Fruit fly (Drosophila melanogaster) S2 (cell line): ENCODE results near the gene fig.

Source experiments
- CG8478 ChIP-seq: fragments of >200 bp; optimal IDR thresholded peaks from 2 replicates; lab custom pipeline; 2018
- CTCF ChIP-seq, 2 experiments: fragments of >200 bp; optimal IDR thresholded peaks; 2 replicates each; lab custom pipeline; 2018

fig gene

DNA sequence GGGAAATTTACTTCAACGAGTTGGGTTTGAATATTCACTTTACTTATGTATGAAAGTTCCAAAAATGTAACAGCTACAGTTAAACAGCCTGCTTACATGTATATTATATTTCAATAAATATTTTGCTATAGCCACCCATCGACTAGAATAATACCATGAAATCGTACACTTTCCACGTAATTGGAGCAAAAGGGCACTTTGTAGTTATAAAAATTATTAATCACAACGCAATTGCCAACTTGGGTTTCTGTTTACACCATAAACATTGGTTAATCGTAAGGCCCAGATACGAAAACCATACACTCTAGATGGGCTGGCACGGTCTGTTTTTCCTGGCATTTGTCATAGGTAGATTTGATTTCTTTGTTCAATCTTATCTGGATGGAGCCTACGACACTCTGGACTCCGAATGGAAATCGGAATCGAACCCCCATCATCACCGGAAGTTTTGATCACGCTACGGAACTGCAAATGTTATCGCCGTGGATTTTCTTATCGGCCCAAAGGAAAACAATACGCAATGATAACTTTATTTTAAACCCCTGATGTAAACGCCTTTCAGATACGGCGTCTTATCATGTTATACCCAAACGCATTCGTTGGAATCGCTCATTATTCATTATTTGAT is at the start of gene fig:
fig (minus strand) TSS at position 51 of the 628 bp plus-strand sequence.
- TF ChIP-seq CG8478 (lab: Kevin White, UChicago) (no peak), CTCF (optimal IDR thresholded peaks at IDR 0.05; lab: Kevin White, UChicago) (no peak)

dm6 chr3R:29829228-29829786 is 49.1 kb upstream of the fig start:
- no peak for TF ChIP-seq CTCF (optimal IDR thresholded peaks at IDR 0.05; lab: Kevin White, UChicago)
- TF ChIP-seq CG8478 (lab: Kevin White, UChicago) = no peak

DNA sequence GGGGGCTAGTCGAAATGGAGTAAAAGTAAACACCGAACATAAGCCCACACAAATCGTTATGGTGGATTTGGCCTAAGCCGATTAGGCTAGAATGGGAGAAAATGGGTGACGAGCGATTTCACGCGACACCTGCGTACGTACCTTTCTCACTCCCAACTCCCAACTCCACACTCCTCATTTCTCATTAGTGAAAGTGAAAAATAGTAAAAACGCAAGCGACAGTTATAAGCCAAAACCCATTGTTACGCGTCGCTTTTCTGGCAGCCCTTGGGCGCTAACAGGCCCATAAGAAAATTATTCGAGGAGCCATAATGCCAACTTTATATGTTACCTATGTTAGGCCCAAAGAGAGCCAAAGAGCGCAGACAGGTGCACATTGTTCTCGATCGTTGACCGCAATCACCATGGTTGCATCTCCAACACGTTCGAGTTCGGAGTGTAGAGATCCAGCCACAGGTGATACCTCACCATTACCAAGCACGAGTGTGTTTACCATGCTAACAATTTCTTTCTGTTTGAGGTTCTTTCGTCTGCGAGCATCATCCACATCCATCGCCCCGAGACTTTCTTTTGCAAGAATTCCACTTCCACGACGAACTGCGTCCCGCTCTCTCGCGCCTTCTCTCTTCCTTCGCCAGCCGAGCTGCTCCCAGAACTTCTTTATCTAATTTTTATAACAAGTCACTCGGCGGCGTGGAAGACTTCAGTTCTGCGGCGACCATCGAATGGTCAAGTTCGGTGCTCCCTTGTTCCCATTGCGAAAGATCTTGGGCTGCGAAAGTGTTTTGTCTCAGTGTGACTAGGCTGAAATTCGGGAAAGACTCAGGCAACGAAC is 38.4 kb upstream of the fig start, which contains the start of gene neo:
neo (plus strand) TSS at position 698 of the 835 bp plus-strand sequence.
- TF ChIP-seq CG8478 (lab: Kevin White, UChicago) (no peak), CTCF (optimal IDR thresholded peaks at IDR 0.05; lab: Kevin White, UChicago) (no peak)

DNA sequence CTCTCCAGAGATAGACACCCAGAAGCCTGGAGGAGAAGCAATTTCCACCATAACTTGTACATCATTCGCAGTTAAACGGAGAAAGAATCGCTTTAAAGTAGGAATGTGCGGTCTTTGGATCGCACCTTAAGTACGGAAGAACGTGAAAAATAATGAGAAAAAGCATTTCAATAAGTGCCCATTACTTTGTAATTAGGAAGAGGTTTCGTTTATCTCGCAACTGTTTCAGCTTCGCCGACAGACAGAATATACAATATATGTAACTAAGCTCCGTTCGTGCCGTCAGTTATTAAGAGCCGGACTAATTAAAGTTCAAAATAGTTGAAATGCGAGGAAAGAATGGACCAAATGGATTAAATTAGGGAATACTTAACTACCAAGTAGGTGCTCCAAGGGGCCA is 37.4 kb upstream of the fig start, which contains the start of gene CG7829:
CG7829 (minus strand) TSS at position 101 of the 400 bp plus-strand sequence.
- no peak for TF ChIP-seq CTCF (optimal IDR thresholded peaks at IDR 0.05; lab: Kevin White, UChicago)
- TF ChIP-seq CG8478 (lab: Kevin White, UChicago) = no peak

dm6 chr3R:29816266-29816665 is 36.0 kb upstream of the fig start, which contains the start of gene Vps16B:
Gene Vps16B (minus strand): TSS chr3R:29816451.
- no peak for TF ChIP-seq CG8478 (lab: Kevin White, UChicago)
- TF ChIP-seq CTCF (optimal IDR thresholded peaks at IDR 0.05; lab: Kevin White, UChicago) = no peak

dm6 chr3R:29806682-29807393 is 26.6 kb upstream of the fig start, which contains the start of the genes ca and ncd:
Gene ca (plus strand): TSS chr3R:29806811.
Gene ncd (minus strand): TSS chr3R:29807127.
- TF ChIP-seq CG8478 (lab: Kevin White, UChicago) (no peak), CTCF (optimal IDR thresholded peaks at IDR 0.05; lab: Kevin White, UChicago) (peak in 1 of 2 experiments; percentile 14)

- TF ChIP-seq CTCF (optimal IDR thresholded peaks at IDR 0.05; lab: Kevin White, UChicago) (no peak), CG8478 (lab: Kevin White, UChicago) (no peak)
Observed at dm6 chr3R:29802753-29803313, 22.6 kb upstream of the fig start, which contains the start of the genes Etfb and CG7789. Gene Etfb (minus strand): TSS chr3R:29802945. Gene CG7789 (plus strand): TSS chr3R:29803196.

- no peak for TF ChIP-seq CTCF (optimal IDR thresholded peaks at IDR 0.05; lab: Kevin White, UChicago)
- no peak for TF ChIP-seq CG8478 (lab: Kevin White, UChicago)
Observed at dm6 chr3R:29799681-29800028, 19.4 kb upstream of the fig start.

DNA sequence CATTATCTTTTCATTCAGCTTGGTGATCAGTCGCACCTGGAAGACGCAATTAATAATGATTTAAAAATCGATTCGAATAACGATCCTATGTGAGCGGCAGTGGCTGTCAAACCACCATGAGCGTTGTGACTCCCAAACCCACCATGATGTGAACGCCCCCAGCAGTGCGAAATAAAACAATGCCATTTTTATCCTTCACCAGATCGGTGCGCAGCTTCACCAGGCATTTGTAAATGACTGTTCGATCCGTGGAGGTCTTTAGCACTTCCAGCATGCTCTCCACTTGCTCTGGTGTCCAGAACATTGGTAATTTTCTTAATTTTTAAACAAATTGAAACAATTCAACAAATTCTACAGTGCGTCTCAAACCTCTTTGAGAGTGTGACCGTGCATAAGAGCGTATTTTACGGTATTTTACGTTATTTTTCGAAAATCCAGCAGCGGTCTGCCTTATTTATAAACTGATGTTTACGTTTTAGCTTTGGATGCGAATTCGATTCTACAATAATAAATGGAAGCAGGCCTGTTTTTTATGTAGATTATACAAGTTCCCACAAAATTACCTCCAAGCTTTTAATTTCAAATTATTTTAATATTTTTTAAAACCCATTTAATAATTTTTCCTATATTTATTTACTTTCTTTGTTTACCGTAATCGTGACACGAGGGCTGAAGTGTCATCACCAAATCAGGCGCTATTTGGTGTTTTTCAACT is 18.9 kb upstream of the fig start, which contains the start of the genes Rnb and Drice:
Rnb (minus strand) TSS at position 389 of the 715 bp plus-strand sequence.
Drice (plus strand) TSS at position 693 of the 715 bp plus-strand sequence.
- TF ChIP-seq CTCF (optimal IDR thresholded peaks at IDR 0.05; lab: Kevin White, UChicago) (peak; percentile 16 to 25), CG8478 (lab: Kevin White, UChicago) (no peak)

dm6 chr3R:29797183-29797582 is 16.9 kb upstream of the fig start:
- TF ChIP-seq CTCF (optimal IDR thresholded peaks at IDR 0.05; lab: Kevin White, UChicago) (no peak), CG8478 (lab: Kevin White, UChicago) (no peak)

DNA sequence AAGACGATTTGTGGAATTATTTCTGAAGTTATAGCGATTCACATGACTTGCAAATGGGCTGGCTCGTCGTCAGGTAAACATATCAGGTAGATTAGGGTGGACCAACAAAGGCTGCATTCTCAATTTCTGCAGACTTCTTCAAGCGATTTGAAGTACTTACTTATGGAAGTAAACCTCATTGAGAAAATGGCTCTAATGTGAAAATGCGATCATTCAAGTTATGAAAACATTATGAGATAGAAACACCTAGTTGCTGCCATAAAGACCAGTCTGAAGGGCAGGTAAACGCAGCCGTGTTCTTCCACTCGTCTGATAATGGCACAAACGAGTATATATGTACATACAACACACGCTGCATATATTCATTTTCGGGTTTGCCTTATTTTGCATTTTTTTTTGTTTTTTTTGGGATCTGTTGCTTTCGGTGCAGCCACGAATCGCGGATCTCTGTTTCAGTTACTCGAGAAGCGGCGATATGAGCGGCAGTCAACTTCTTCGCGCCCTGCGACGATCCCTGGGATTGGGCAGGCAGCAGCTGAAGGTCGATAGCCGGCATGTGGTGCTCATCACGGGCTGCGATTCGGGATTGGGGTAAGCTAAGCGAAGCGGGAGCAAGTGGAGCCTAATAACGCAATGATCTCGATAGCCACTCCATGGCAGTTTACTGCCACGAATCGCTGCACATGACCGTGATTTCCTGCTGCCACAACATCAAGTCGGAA is 14.1 kb upstream of the fig start, which contains the start of gene sro:
sro (plus strand) TSS at position 437 of the 722 bp plus-strand sequence.
- no peak for TF ChIP-seq CTCF (optimal IDR thresholded peaks at IDR 0.05; lab: Kevin White, UChicago)
- no peak for TF ChIP-seq CG8478 (lab: Kevin White, UChicago)

- no peak for TF ChIP-seq CG8478 (lab: Kevin White, UChicago)
- TF ChIP-seq CTCF (optimal IDR thresholded peaks at IDR 0.05; lab: Kevin White, UChicago) = no peak
Observed at dm6 chr3R:29790183-29790582, 9.9 kb upstream of the fig start.
